Worm (Caenorhabditis elegans): ENCODE results near the gene ZK792.4.

Gene ZK792.4

ce11 chrIV:11700100-11700499, 18.3 kb upstream of the ZK792.4 start:
- peak; percentile 93 for TF ChIP-seq blmp-1 (tag; optimal IDR thresholded peaks at IDR 0.05; ENCODE audit: insufficient read depth)
- TF ChIP-seq alr-1 (tag; optimal IDR thresholded peaks at IDR 0.05): no peak
- TF ChIP-seq nhr-77 (tag; optimal IDR thresholded peaks at IDR 0.05): no peak
- no peak for TF ChIP-seq lin-13 (GFP tag; optimal IDR thresholded peaks at IDR 0.05)
- TF ChIP-seq nhr-25 (tag; optimal IDR thresholded peaks at IDR 0.05): peak; percentile 61
- TF ChIP-seq sma-3 (GFP tag; optimal IDR thresholded peaks at IDR 0.05): peak; percentile 24
- no peak for TF ChIP-seq nhr-129 (tag; optimal IDR thresholded peaks at IDR 0.05)
- TF ChIP-seq egl-27 (tag; optimal IDR thresholded peaks at IDR 0.05): peak; percentile 67
- no peak for TF ChIP-seq ztf-11 (tag; optimal IDR thresholded peaks at IDR 0.05)
- peak; percentile 32 for TF ChIP-seq nhr-21 (tag; optimal IDR thresholded peaks at IDR 0.05)
- TF ChIP-seq crh-2 (tag; optimal IDR thresholded peaks at IDR 0.05): peak; percentile 35
- no peak for TF ChIP-seq nhr-237 (tag; optimal IDR thresholded peaks at IDR 0.05)
- no peak for TF ChIP-seq Y55F3AM.14 (GFP tag; optimal IDR thresholded peaks at IDR 0.05)
- TF ChIP-seq sma-9 (GFP tag; optimal IDR thresholded peaks at IDR 0.05): peak; percentile 26
- no peak for TF ChIP-seq sma-9 (tag; optimal IDR thresholded peaks at IDR 0.05)
- peak; percentile 31 for TF ChIP-seq fos-1 (tag; optimal IDR thresholded peaks at IDR 0.05)
- TF ChIP-seq ceh-16 (tag; optimal IDR thresholded peaks at IDR 0.05): peak; percentile 28
- TF ChIP-seq sem-4 (tag; optimal IDR thresholded peaks at IDR 0.05): peak; percentile 13
- TF ChIP-seq unc-39 (tag; optimal IDR thresholded peaks at IDR 0.05): no peak

ce11 chrIV:11697514-11697913, 15.7 kb upstream of the ZK792.4 start:
- TF ChIP-seq nhr-10 (tag; optimal IDR thresholded peaks at IDR 0.05): no peak
- TF ChIP-seq unc-55 (GFP tag; optimal IDR thresholded peaks at IDR 0.05): no peak
- TF ChIP-seq elt-1 (tag; optimal IDR thresholded peaks at IDR 0.05): no peak
- no peak for TF ChIP-seq egl-27 (tag; optimal IDR thresholded peaks at IDR 0.05)
- TF ChIP-seq sma-9 (GFP tag; optimal IDR thresholded peaks at IDR 0.05): no peak
- no peak for TF ChIP-seq sma-9 (tag; optimal IDR thresholded peaks at IDR 0.05)
- TF ChIP-seq nhr-21 (tag; optimal IDR thresholded peaks at IDR 0.05): no peak

- TF ChIP-seq ztf-11 (tag; optimal IDR thresholded peaks at IDR 0.05) (no peak), alr-1 (tag; optimal IDR thresholded peaks at IDR 0.05) (no peak), ama-1 (optimal IDR thresholded peaks at IDR 0.05) (no peak), nhr-23 (tag; optimal IDR thresholded peaks at IDR 0.05) (no peak), mab-5 (tag; optimal IDR thresholded peaks at IDR 0.05) (no peak), gmeb-1 (tag; optimal IDR thresholded peaks at IDR 0.05) (no peak), aly-2 (tag; optimal IDR thresholded peaks at IDR 0.05) (no peak), lin-13 (GFP tag; optimal IDR thresholded peaks at IDR 0.05) (no peak), snpc-4 (tag; optimal IDR thresholded peaks at IDR 0.05) (no peak), dmd-4 (tag; optimal IDR thresholded peaks at IDR 0.05) (no peak), nhr-10 (tag; optimal IDR thresholded peaks at IDR 0.05) (no peak), zag-1 (tag; optimal IDR thresholded peaks at IDR 0.05) (no peak), ZK546.5 (tag; optimal IDR thresholded peaks at IDR 0.05) (no peak), fos-1 (tag; optimal IDR thresholded peaks at IDR 0.05) (no peak)
Measured at ce11 chrIV:11695634-11696033, 13.8 kb upstream of the ZK792.4 start.

ce11 chrIV:11694143-11694542, 12.3 kb upstream of the ZK792.4 start, which contains the start of gene ZK792.7:
Gene ZK792.7, plus strand, starts transcription at chrIV:11694443.
- TF ChIP-seq sma-9 (GFP tag; optimal IDR thresholded peaks at IDR 0.05): no peak
- no peak for TF ChIP-seq sma-9 (tag; optimal IDR thresholded peaks at IDR 0.05)
- no peak for TF ChIP-seq Y55F3AM.14 (GFP tag; optimal IDR thresholded peaks at IDR 0.05)
- TF ChIP-seq nhr-10 (tag; optimal IDR thresholded peaks at IDR 0.05): no peak
- TF ChIP-seq unc-39 (tag; optimal IDR thresholded peaks at IDR 0.05): no peak

- TF ChIP-seq aly-2 (tag; optimal IDR thresholded peaks at IDR 0.05) (no peak), C34F6.9 (tag; optimal IDR thresholded peaks at IDR 0.05) (no peak), nhr-25 (tag; optimal IDR thresholded peaks at IDR 0.05) (no peak), sem-4 (tag; optimal IDR thresholded peaks at IDR 0.05) (no peak), ztf-4 (tag; optimal IDR thresholded peaks at IDR 0.05) (no peak), lin-11 (tag; optimal IDR thresholded peaks at IDR 0.05) (no peak), nhr-11 (tag; optimal IDR thresholded peaks at IDR 0.05) (no peak), alr-1 (tag; optimal IDR thresholded peaks at IDR 0.05) (no peak), egl-27 (tag; optimal IDR thresholded peaks at IDR 0.05) (no peak), unc-39 (tag; optimal IDR thresholded peaks at IDR 0.05) (no peak), nhr-237 (tag; optimal IDR thresholded peaks at IDR 0.05) (no peak), fos-1 (tag; optimal IDR thresholded peaks at IDR 0.05) (no peak), lin-13 (GFP tag; optimal IDR thresholded peaks at IDR 0.05) (no peak), R02D3.7 (tag; optimal IDR thresholded peaks at IDR 0.05) (no peak), elt-3 (tag; optimal IDR thresholded peaks at IDR 0.05) (no peak), F13H6.1 (tag; optimal IDR thresholded peaks at IDR 0.05) (no peak), ztf-11 (tag; optimal IDR thresholded peaks at IDR 0.05) (no peak)
Measured at ce11 chrIV:11693493-11693892, 11.7 kb upstream of the ZK792.4 start, which contains the start of gene ZK792.12. Gene ZK792.12, plus strand, starts transcription at chrIV:11693793.
